Worm (Caenorhabditis elegans) whole organism, mixed stage, embryonic: Measurements from ENCODE around the gene ifc-1.

Experiments used
- drap-1 ChIP-seq: fragments of 200-800 bp; sonication (Bioruptor generic); optimal IDR thresholded peaks from 3 replicates; lab custom pipeline; 2018; ENCODE audit warnings: mild to moderate bottlenecking, missing genetic modification characterization, missing compliant biosample characterization
- mab-5 ChIP-seq: fragments of 150-350 bp; optimal IDR thresholded peaks from 2 replicates; lab custom pipeline; 2014; ENCODE audit warnings: missing biosample characterization, missing genetic modification characterization
- mep-1 ChIP-seq: fragments of 150-350 bp; optimal IDR thresholded peaks from 2 replicates; lab custom pipeline; 2017; ENCODE audit warnings: missing biosample characterization, missing genetic modification reagents, missing genetic modification characterization, inconsistent platforms
- sptf-1 ChIP-seq: sonication (generic microtip); optimal IDR thresholded peaks from 2 replicates; lab custom pipeline; 2017; ENCODE audit warnings: mild to moderate bottlenecking, missing genetic modification characterization, moderate library complexity, missing compliant biosample characterization

ifc-1 gene

ce11 chrV:2931252-2931651 lies 50.1 kb downstream of the ifc-1 start, which contains the start of gene C31B8.1:
Gene C31B8.1, plus strand, starts transcription at chrV:2931552.
- no peak for TF ChIP-seq sptf-1 (tag; lab: Kevin White, UChicago)
- TF ChIP-seq mab-5 (tag; lab: Kevin White, UChicago), result no peak
- TF ChIP-seq mep-1 (tag; lab: Kevin White, UChicago), result no peak
- no peak for TF ChIP-seq drap-1 (GFP tag; lab: Kevin White, UChicago)
- TF ChIP-seq, all 35 proteins: peak for 0
